Fruit fly (Drosophila melanogaster) whole organism: ENCODE data around the gene ppk27.

Experiments used
- CG8478 ChIP-seq: fragments of >200 bp; optimal IDR thresholded peaks from 2 replicates; lab custom pipeline; 2018; ENCODE audit warnings: inconsistent platforms
- EcR ChIP-seq, 2 experiments: fragments of >200 bp; optimal IDR thresholded peaks; 2 replicates each; lab custom pipeline; 2017; ENCODE audit warnings: missing biosample characterization in 2 of 2, missing genetic modification characterization in 2 of 2, missing genetic modification reagents in 2 of 2
- pan ChIP-seq: fragments of >200 bp; optimal IDR thresholded peaks from 2 replicates; lab custom pipeline; 2017
- psq ChIP-seq: fragments of >200 bp; optimal IDR thresholded peaks from 2 replicates; lab custom pipeline; 2017
- usp ChIP-seq: fragments of >200 bp; optimal IDR thresholded peaks from 2 replicates; lab custom pipeline; 2017; ENCODE audit warnings: missing biosample characterization, missing genetic modification characterization, mixed read lengths

DNA sequence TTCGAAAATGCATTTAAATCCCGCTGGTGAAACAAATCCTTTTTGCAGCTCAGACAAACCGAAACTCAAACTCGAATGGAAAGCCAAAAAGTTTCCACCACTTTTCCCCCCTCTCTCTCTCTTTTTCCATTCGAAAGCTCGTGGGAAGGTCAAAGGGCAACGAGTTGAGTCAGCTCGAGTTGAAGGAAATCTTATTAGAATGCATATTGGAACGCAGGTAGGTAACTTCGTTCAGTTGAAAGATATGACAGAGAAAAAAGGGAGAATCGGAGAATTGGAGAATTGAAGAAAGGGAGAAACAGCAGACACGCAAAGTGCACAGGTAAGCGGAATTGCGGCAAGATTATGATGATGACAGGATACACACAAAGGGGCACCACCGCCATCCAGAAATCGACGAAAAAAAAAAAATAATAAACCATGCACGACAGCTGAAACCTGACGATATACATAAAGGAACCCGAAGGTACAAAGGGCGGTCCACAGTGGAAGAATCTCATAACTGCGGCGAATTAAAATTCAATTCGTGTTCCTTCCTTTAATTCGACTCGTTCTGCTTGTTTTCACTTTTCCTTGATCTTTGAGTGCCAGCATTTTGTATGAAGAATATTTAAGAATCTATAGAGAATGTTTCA is 27.7 kb upstream of the ppk27 start:
- no peak for TF ChIP-seq CG8478 (lab: Kevin White, UChicago)
- TF ChIP-seq EcR (GFP tag; optimal IDR thresholded peaks at IDR 0.05; lab: Kevin White, UChicago) = no peak
- TF ChIP-seq pan (lab: Kevin White, UChicago) = no peak
- no peak for TF ChIP-seq psq
- no peak for TF ChIP-seq usp (GFP tag; lab: Kevin White, UChicago)
